Fruit fly (Drosophila melanogaster) S2 (cell line): ENCODE data around the gene CG7290.

Source experiments
- CG8478 ChIP-seq: fragments of >200 bp; optimal IDR thresholded peaks from 2 replicates; lab custom pipeline; 2018
- CTCF ChIP-seq, 2 experiments: fragments of >200 bp; optimal IDR thresholded peaks; 2 replicates each; lab custom pipeline; 2018

CG7290 gene

dm6 chr3L:20192872-20193747 lies 12.7 kb downstream of the CG7290 start:
- no peak for TF ChIP-seq CG8478
- no peak for TF ChIP-seq CTCF (optimal IDR thresholded peaks at IDR 0.05; lab: Kevin White, UChicago)

dm6 chr3L:20191848-20192247 lies 14.0 kb downstream of the CG7290 start:
- TF ChIP-seq CTCF (optimal IDR thresholded peaks at IDR 0.05; lab: Kevin White, UChicago) (no peak), CG8478 (no peak)

dm6 chr3L:20187885-20188570 lies 17.8 kb downstream of the CG7290 start, which contains the start of gene Ssk:
Ssk (plus strand) TSS chr3L:20188522.
- TF ChIP-seq CTCF (optimal IDR thresholded peaks at IDR 0.05; lab: Kevin White, UChicago) (no peak), CG8478 (no peak)

dm6 chr3L:20186294-20187020 lies 19.4 kb downstream of the CG7290 start:
- TF ChIP-seq CTCF (optimal IDR thresholded peaks at IDR 0.05; lab: Kevin White, UChicago) (no peak), CG8478 (no peak)

dm6 chr3L:20185886-20186285 lies 20.0 kb downstream of the CG7290 start:
- TF ChIP-seq CG8478: no peak
- no peak for TF ChIP-seq CTCF (optimal IDR thresholded peaks at IDR 0.05; lab: Kevin White, UChicago)

dm6 chr3L:20185206-20185868 lies 20.5 kb downstream of the CG7290 start:
- no peak for TF ChIP-seq CG8478
- TF ChIP-seq CTCF (optimal IDR thresholded peaks at IDR 0.05; lab: Kevin White, UChicago): no peak

- no peak for TF ChIP-seq CG8478
- TF ChIP-seq CTCF (optimal IDR thresholded peaks at IDR 0.05; lab: Kevin White, UChicago): no peak
Measured at dm6 chr3L:20183345-20184088, 22.3 kb downstream of the CG7290 start.

dm6 chr3L:20182799-20183198 lies 23.0 kb downstream of the CG7290 start:
- TF ChIP-seq CTCF (optimal IDR thresholded peaks at IDR 0.05; lab: Kevin White, UChicago) (no peak), CG8478 (no peak)

- no peak for TF ChIP-seq CG8478
- TF ChIP-seq CTCF (optimal IDR thresholded peaks at IDR 0.05; lab: Kevin White, UChicago): no peak
Measured at dm6 chr3L:20178101-20178500, 27.7 kb downstream of the CG7290 start.

- TF ChIP-seq CTCF (optimal IDR thresholded peaks at IDR 0.05; lab: Kevin White, UChicago) (no peak), CG8478 (no peak)
Measured at dm6 chr3L:20177697-20178096, 28.1 kb downstream of the CG7290 start.

- TF ChIP-seq CTCF (optimal IDR thresholded peaks at IDR 0.05; lab: Kevin White, UChicago) (no peak), CG8478 (no peak)
Measured at dm6 chr3L:20168152-20168551, 37.7 kb downstream of the CG7290 start.
